Worm (Caenorhabditis elegans) whole organism, L2 larva: ENCODE measurements around the gene smg-4.

ENCODE experiments used
- ZK546.5 ChIP-seq: sonication (generic microtip); optimal IDR thresholded peaks from 2 replicates; lab custom pipeline; 2017; ENCODE audit warnings: missing biosample characterization, missing genetic modification characterization
- blmp-1 ChIP-seq: sonication (generic microtip); optimal IDR thresholded peaks from 2 replicates; lab custom pipeline; 2017; ENCODE audit warnings: missing genetic modification characterization, mild to moderate bottlenecking, missing compliant biosample characterization, antibody characterized with exemption, moderate library complexity; ENCODE audit not compliant: insufficient read depth
- elt-3 ChIP-seq: sonication (generic microtip); optimal IDR thresholded peaks from 2 replicates; lab custom pipeline; 2017; ENCODE audit warnings: missing biosample characterization, missing genetic modification characterization
- fos-1 ChIP-seq: fragments of 150-350 bp; optimal IDR thresholded peaks from 2 replicates; lab custom pipeline; 2014; ENCODE audit warnings: missing biosample characterization, missing genetic modification characterization
- lsy-2 ChIP-seq, 2 experiments: fragments of 150-350 bp in 1 of 2; sonication (generic microtip) in 1 of 2; optimal IDR thresholded peaks; 2 replicates each; lab custom pipeline; 2014 to 2017; ENCODE audit warnings: missing biosample characterization in 2 of 2, missing genetic modification characterization in 2 of 2
- nhr-12 ChIP-seq: fragments of 150-350 bp; optimal IDR thresholded peaks from 2 replicates; lab custom pipeline; 2014; ENCODE audit warnings: missing biosample characterization, missing genetic modification characterization
- nhr-237 ChIP-seq: fragments of 150-350 bp; optimal IDR thresholded peaks from 2 replicates; lab custom pipeline; 2014; ENCODE audit warnings: missing biosample characterization, missing genetic modification characterization
- skn-1 ChIP-seq: sonication (generic microtip); optimal IDR thresholded peaks from 2 replicates; lab custom pipeline; 2017; ENCODE audit warnings: missing biosample characterization, missing genetic modification characterization
- unc-39 ChIP-seq: fragments of 150-350 bp; optimal IDR thresholded peaks from 2 replicates; lab custom pipeline; 2014; ENCODE audit warnings: missing biosample characterization, missing genetic modification characterization
- zag-1 ChIP-seq: fragments of 150-350 bp; optimal IDR thresholded peaks from 2 replicates; lab custom pipeline; 2014; ENCODE audit warnings: missing biosample characterization, missing genetic modification characterization
- ztf-1 ChIP-seq: fragments of 200-800 bp; sonication (Bioruptor generic); conservative IDR thresholded peaks from 2 replicates; pipeline ENCODE4 v1.3.6; 2022; ENCODE audit warnings: missing genetic modification characterization, missing compliant biosample characterization

ce11 chrV:9803176-9803575 lies 25.6 kb upstream of the smg-4 start, which contains the start of gene sru-39:
- TF ChIP-seq zag-1 (tag; lab: Kevin White, UChicago), result no peak
- TF ChIP-seq unc-39 (tag; lab: Kevin White, UChicago), result no peak
- no peak for TF ChIP-seq nhr-237
- TF ChIP-seq fos-1 (tag; lab: Kevin White, UChicago), result no peak
- no peak for TF ChIP-seq blmp-1 (tag; lab: Kevin White, UChicago)
- no peak for TF ChIP-seq nhr-12 (tag; lab: Kevin White, UChicago)
- TF ChIP-seq ztf-1 (GFP tag; lab: Robert Waterston, UW), result no peak
- TF ChIP-seq ZK546.5 (tag; lab: Kevin White, UChicago), result no peak
- TF ChIP-seq elt-3, result no peak
- TF ChIP-seq lsy-2 (tag; optimal IDR thresholded peaks at IDR 0.05; lab: Kevin White, UChicago), result no peak
- TF ChIP-seq skn-1 (tag; lab: Kevin White, UChicago), result no peak
